Worm (Caenorhabditis elegans): ENCODE measurements around the gene F13H8.2.

Gene F13H8.2

ce11 chrII:6283074-6283473 lies 12.9 kb downstream of the F13H8.2 start, which contains the start of gene F13H8.1:
Gene F13H8.1 (plus strand): TSS chrII:6283384.
- TF ChIP-seq dao-5 (tag; optimal IDR thresholded peaks at IDR 0.05) (no peak), him-1 (tag; optimal IDR thresholded peaks at IDR 0.05) (no peak), W03F9.2 (tag; optimal IDR thresholded peaks at IDR 0.05) (no peak)

ce11 chrII:6286865-6287264 lies 16.7 kb downstream of the F13H8.2 start, which contains the start of gene F13H8.6:
Gene F13H8.6 (minus strand): TSS chrII:6286965.
- TF ChIP-seq W03F9.2 (tag; optimal IDR thresholded peaks at IDR 0.05) (no peak), dao-5 (tag; optimal IDR thresholded peaks at IDR 0.05) (no peak), him-1 (tag; optimal IDR thresholded peaks at IDR 0.05) (no peak)

- TF ChIP-seq W03F9.2 (tag; optimal IDR thresholded peaks at IDR 0.05) (no peak), him-1 (tag; optimal IDR thresholded peaks at IDR 0.05) (no peak), dao-5 (tag; optimal IDR thresholded peaks at IDR 0.05) (no peak)
Observed at ce11 chrII:6288104-6288503, 17.9 kb downstream of the F13H8.2 start.

ce11 chrII:6290047-6290582 lies 20.0 kb downstream of the F13H8.2 start, which contains the start of gene upb-1:
Gene upb-1 (minus strand): TSS chrII:6290097.
- no peak for TF ChIP-seq dao-5 (tag; optimal IDR thresholded peaks at IDR 0.05)
- TF ChIP-seq W03F9.2 (tag; optimal IDR thresholded peaks at IDR 0.05), result no peak
- TF ChIP-seq him-1 (tag; optimal IDR thresholded peaks at IDR 0.05), result no peak

- TF ChIP-seq dao-5 (tag; optimal IDR thresholded peaks at IDR 0.05) (no peak), him-1 (tag; optimal IDR thresholded peaks at IDR 0.05) (no peak), W03F9.2 (tag; optimal IDR thresholded peaks at IDR 0.05) (no peak)
Observed at ce11 chrII:6292527-6292926, 22.4 kb downstream of the F13H8.2 start, which contains the start of gene nyn-3. Gene nyn-3 (minus strand): TSS chrII:6292627.

ce11 chrII:6294261-6294660 lies 24.1 kb downstream of the F13H8.2 start, which contains the start of gene mps-1:
Gene mps-1 (minus strand): TSS chrII:6294361.
- no peak for TF ChIP-seq W03F9.2 (tag; optimal IDR thresholded peaks at IDR 0.05)
- no peak for TF ChIP-seq him-1 (tag; optimal IDR thresholded peaks at IDR 0.05)
- TF ChIP-seq dao-5 (tag; optimal IDR thresholded peaks at IDR 0.05), result no peak

DNA sequence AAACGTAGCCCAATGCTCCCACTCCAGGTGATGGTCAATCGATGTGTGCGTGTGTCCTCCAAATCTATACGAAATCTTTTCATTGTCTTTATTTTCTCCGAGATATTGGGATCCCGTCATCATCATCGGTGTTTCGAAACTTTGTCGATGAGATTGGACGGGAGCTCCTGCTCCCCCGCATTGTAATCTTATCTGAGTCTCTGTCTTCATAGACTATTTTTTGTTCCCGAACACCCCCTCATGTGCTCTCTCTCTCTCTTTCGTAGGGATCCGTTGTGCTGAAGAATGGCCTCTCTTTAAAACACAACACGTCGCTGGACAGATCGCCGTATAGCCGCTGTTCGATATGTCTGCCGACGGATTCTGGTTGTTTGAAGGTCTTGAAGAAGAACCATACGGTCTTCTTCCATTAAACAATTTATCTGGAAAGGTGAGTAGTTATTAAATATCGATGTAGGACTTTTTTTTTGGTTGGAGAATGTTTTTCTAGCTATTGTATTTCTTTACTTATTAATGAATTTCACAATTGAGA lies 33.1 kb downstream of the F13H8.2 start, which contains the start of gene C29F5.1:
Gene C29F5.1, plus strand, starts transcription at position 317 of the 532 bp plus-strand sequence.
- TF ChIP-seq him-1 (tag; optimal IDR thresholded peaks at IDR 0.05) (no peak), dao-5 (tag; optimal IDR thresholded peaks at IDR 0.05) (no peak), W03F9.2 (tag; optimal IDR thresholded peaks at IDR 0.05) (no peak)

DNA sequence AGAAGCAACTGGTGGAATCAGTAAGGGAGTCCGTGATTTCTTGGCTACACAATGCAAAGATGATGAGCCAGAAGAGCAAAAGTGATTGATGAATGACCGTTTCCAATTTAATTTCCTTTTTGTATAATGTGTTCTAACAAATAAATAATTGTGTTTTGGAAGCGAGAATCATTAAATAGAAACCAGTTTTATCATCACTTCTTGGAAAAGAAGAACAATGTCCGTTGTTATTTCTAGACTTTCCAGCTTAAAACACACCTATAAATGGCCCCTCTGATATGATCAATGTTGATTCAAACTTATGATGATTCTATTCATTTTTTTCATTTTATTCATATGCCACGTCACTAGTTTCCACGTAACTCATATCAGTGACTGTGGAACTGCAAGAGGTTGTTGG lies 36.0 kb downstream of the F13H8.2 start, which contains the start of gene C29F5.8:
Gene C29F5.8, plus strand, starts transcription at position 301 of the 400 bp plus-strand sequence.
- TF ChIP-seq W03F9.2 (tag; optimal IDR thresholded peaks at IDR 0.05) (no peak), him-1 (tag; optimal IDR thresholded peaks at IDR 0.05) (no peak)

DNA sequence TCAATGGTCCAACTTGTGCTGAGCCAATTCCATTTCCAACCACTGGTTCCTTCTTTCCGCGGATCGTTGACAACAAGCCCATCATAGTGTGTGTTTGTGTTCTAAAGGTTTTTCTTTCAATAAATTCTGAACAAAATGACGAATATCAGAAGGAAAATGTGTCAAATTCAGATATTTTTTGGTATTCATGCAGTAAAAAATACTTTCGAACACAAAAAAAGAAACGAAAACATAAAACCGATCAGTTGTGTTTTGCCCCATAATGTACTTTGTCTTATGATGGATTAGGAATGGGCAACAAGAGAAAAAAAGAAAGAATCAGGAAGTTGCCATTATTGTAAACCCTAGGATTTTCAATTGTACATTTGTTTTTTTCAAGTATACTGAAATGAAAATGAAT lies 39.0 kb downstream of the F13H8.2 start, which contains the start of gene glb-10:
Gene glb-10, minus strand, starts transcription at position 101 of the 400 bp plus-strand sequence.
- TF ChIP-seq him-1 (tag; optimal IDR thresholded peaks at IDR 0.05) (no peak), dao-5 (tag; optimal IDR thresholded peaks at IDR 0.05) (no peak), W03F9.2 (tag; optimal IDR thresholded peaks at IDR 0.05) (no peak)

DNA sequence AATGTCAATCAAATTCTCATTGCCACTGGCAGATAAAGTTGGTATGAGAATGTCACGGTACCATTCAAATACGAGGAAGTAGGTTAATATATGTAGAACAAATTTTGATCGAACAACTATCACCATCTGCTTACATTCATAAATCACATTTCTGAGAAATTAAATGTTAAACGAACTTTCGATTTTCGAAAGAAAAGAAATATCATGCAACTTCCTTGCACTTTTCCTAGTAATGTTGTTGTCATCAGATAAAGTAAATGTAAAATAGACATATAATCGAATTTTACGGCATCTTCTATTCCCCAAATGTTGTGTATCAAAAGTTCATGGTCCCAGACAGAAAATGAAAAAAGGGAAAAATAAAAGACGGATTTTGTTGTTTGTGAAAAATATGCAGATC lies 41.3 kb downstream of the F13H8.2 start:
- TF ChIP-seq him-1 (tag; optimal IDR thresholded peaks at IDR 0.05), result no peak
- TF ChIP-seq dao-5 (tag; optimal IDR thresholded peaks at IDR 0.05), result no peak
- no peak for TF ChIP-seq W03F9.2 (tag; optimal IDR thresholded peaks at IDR 0.05)

- TF ChIP-seq W03F9.2 (tag; optimal IDR thresholded peaks at IDR 0.05) (no peak), him-1 (tag; optimal IDR thresholded peaks at IDR 0.05) (no peak), dao-5 (tag; optimal IDR thresholded peaks at IDR 0.05) (no peak)
Observed at ce11 chrII:6311888-6312287, 41.7 kb downstream of the F13H8.2 start.

ce11 chrII:6320655-6321388 lies 50.7 kb downstream of the F13H8.2 start, which contains the start of gene efr-3:
Gene efr-3 (minus strand): TSS chrII:6321159.
- TF ChIP-seq W03F9.2 (tag; optimal IDR thresholded peaks at IDR 0.05) (peak; percentile 38), him-1 (tag; optimal IDR thresholded peaks at IDR 0.05) (no peak)

ce11 chrII:6322081-6322480 lies 51.9 kb downstream of the F13H8.2 start:
- TF ChIP-seq dao-5 (tag; optimal IDR thresholded peaks at IDR 0.05), result no peak
- TF ChIP-seq him-1 (tag; optimal IDR thresholded peaks at IDR 0.05), result no peak
- TF ChIP-seq W03F9.2 (tag; optimal IDR thresholded peaks at IDR 0.05), result no peak

ce11 chrII:6322979-6323378 lies 52.8 kb downstream of the F13H8.2 start, which contains the start of gene C32D5.4:
Gene C32D5.4 (minus strand): TSS chrII:6323079.
- no peak for TF ChIP-seq W03F9.2 (tag; optimal IDR thresholded peaks at IDR 0.05)
- TF ChIP-seq dao-5 (tag; optimal IDR thresholded peaks at IDR 0.05), result no peak
- no peak for TF ChIP-seq him-1 (tag; optimal IDR thresholded peaks at IDR 0.05)

Data from whole organism, L4/young adult.